Fruit fly (Drosophila melanogaster) whole organism, embryonic: ENCODE measurements around the gene CG13675.
A peak's percentile ranks its signal among the peaks of the same experiment; 100 is the strongest.

Experiments
- ATbp ChIP-seq: fragments of 200-800 bp; sonication (Bioruptor generic); optimal IDR thresholded peaks from 2 replicates; lab custom pipeline; 2017; ENCODE audit warnings: missing biosample characterization, mild to moderate bottlenecking, missing genetic modification characterization, missing genetic modification reagents
- C15 ChIP-seq: fragments of 200-800 bp; sonication (Bioruptor generic); IDR thresholded peaks from 3 replicates; pipeline ENCODE4 v1.3.6; 2022; ENCODE audit warnings: missing biosample characterization, missing genetic modification characterization
- CG10321 ChIP-seq: fragments of 200-800 bp; sonication (Bioruptor generic); IDR thresholded peaks from 2 replicates; pipeline ENCODE4 v1.3.6; 2022; ENCODE audit warnings: missing biosample characterization, missing genetic modification characterization
- CG11093 ChIP-seq: fragments of 200-800 bp; sonication (Bioruptor generic); IDR thresholded peaks from 3 replicates; pipeline ENCODE4 v1.3.6; 2022; ENCODE audit warnings: missing biosample characterization, missing genetic modification characterization
- CG13123 ChIP-seq: fragments of 200-800 bp; sonication (Bioruptor generic); optimal IDR thresholded peaks from 2 replicates; lab custom pipeline; 2016; ENCODE audit warnings: missing biosample characterization, missing genetic modification characterization
- CG18599 ChIP-seq: fragments of 200-800 bp; sonication (Bioruptor generic); optimal IDR thresholded peaks from 3 replicates; lab custom pipeline; 2017; ENCODE audit warnings: missing biosample characterization, missing genetic modification characterization, mild to moderate bottlenecking, moderate library complexity, missing genetic modification reagents
- CG31224 ChIP-seq: fragments of 200-800 bp; sonication (Bioruptor generic); IDR thresholded peaks from 2 replicates; pipeline ENCODE4 v1.3.6; 2022; ENCODE audit warnings: missing biosample characterization, missing genetic modification characterization
- CG31365 ChIP-seq: fragments of 200-800 bp; sonication (Bioruptor generic); optimal IDR thresholded peaks from 2 replicates; lab custom pipeline; 2018; ENCODE audit warnings: missing biosample characterization, mild to moderate bottlenecking, missing genetic modification characterization
- CG3407 ChIP-seq: fragments of 200-800 bp; sonication (Bioruptor generic); optimal IDR thresholded peaks from 2 replicates; lab custom pipeline; 2018; ENCODE audit warnings: missing biosample characterization, mild to moderate bottlenecking, missing genetic modification characterization
- CG3726 ChIP-seq: fragments of 200-800 bp; sonication (Bioruptor generic); IDR thresholded peaks from 3 replicates; pipeline ENCODE4, ENCODE4 v1.3.6; 2022; ENCODE audit warnings: missing biosample characterization, missing genetic modification characterization
- CG3995 ChIP-seq: fragments of 200-800 bp; sonication (Bioruptor generic); optimal IDR thresholded peaks from 3 replicates; lab custom pipeline; 2016; ENCODE audit warnings: missing biosample characterization, missing genetic modification characterization
- CG43689 ChIP-seq: fragments of 200-800 bp; sonication (Bioruptor generic); IDR thresholded peaks from 2 replicates; pipeline ENCODE4 v1.3.6; 2022; ENCODE audit warnings: missing biosample characterization, missing genetic modification characterization
- CG6272 ChIP-seq: fragments of 200-800 bp; sonication (Bioruptor generic); IDR thresholded peaks from 2 replicates; pipeline ENCODE4 v1.3.6; 2022; ENCODE audit warnings: missing biosample characterization, missing genetic modification characterization
- CG8290 ChIP-seq, 3 experiments: fragments of 200-800 bp; sonication (Bioruptor generic); optimal IDR thresholded peaks; 2 replicates each; lab custom pipeline; 2016 to 2019; ENCODE audit warnings: missing biosample characterization in 3 of 3, missing genetic modification characterization in 3 of 3, mild to moderate bottlenecking in 2 of 3, moderate library complexity in 1 of 3
- CG8765 ChIP-seq: fragments of 200-800 bp; sonication (Bioruptor generic); IDR thresholded peaks from 2 replicates; pipeline ENCODE4 v1.3.6; 2022; ENCODE audit warnings: missing biosample characterization, missing genetic modification characterization
- Gug ChIP-seq: fragments of 200-800 bp; sonication (Bioruptor generic); IDR thresholded peaks from 4 replicates; pipeline ENCODE4 v1.3.6; 2022; ENCODE audit warnings: missing biosample characterization, missing genetic modification characterization
- HHEX ChIP-seq: fragments of 200-800 bp; sonication (Bioruptor generic); optimal IDR thresholded peaks from 3 replicates; lab custom pipeline; 2017; ENCODE audit warnings: missing biosample characterization, mild to moderate bottlenecking, missing genetic modification characterization, missing genetic modification reagents
- HmgD ChIP-seq: fragments of 200-800 bp; sonication (Bioruptor generic); optimal IDR thresholded peaks from 3 replicates; lab custom pipeline; 2016; ENCODE audit warnings: missing biosample characterization, missing genetic modification characterization
- Lim3 ChIP-seq: fragments of 200-800 bp; sonication (Bioruptor generic); IDR thresholded peaks from 2 replicates; pipeline ENCODE4 v1.3.6; 2022; ENCODE audit warnings: missing biosample characterization, missing genetic modification characterization
- NC2β ChIP-seq: fragments of 200-800 bp; sonication (Bioruptor generic); optimal IDR thresholded peaks from 2 replicates; lab custom pipeline; 2016; ENCODE audit warnings: missing biosample characterization, missing genetic modification characterization
- al ChIP-seq: fragments of 200-800 bp; sonication (Bioruptor generic); IDR thresholded peaks from 2 replicates; pipeline ENCODE4 v1.3.6; 2022; ENCODE audit warnings: missing biosample characterization, missing genetic modification characterization
- az2 ChIP-seq: fragments of 200-800 bp; sonication (Bioruptor generic); optimal IDR thresholded peaks from 3 replicates; lab custom pipeline; 2016; ENCODE audit warnings: missing biosample characterization, missing genetic modification characterization
- cato ChIP-seq: fragments of 200-800 bp; sonication (Bioruptor generic); optimal IDR thresholded peaks from 2 replicates; lab custom pipeline; 2016; ENCODE audit warnings: missing biosample characterization, missing genetic modification characterization, borderline replicate concordance
- chif ChIP-seq, 2 experiments: fragments of 200-800 bp; sonication (Bioruptor generic); optimal IDR thresholded peaks; 3 replicates each; lab custom pipeline; 2016; ENCODE audit warnings: missing biosample characterization in 2 of 2, missing genetic modification characterization in 2 of 2
- dmrt99B ChIP-seq: fragments of 200-800 bp; sonication (Bioruptor generic); optimal IDR thresholded peaks from 2 replicates; lab custom pipeline; 2018; ENCODE audit warnings: missing biosample characterization, mild to moderate bottlenecking, missing genetic modification characterization, moderate library complexity
- fru ChIP-seq: fragments of >200 bp; optimal IDR thresholded peaks from 2 replicates; lab custom pipeline; 2017
- fu2 ChIP-seq: fragments of 200-800 bp; sonication (Bioruptor generic); optimal IDR thresholded peaks from 2 replicates; lab custom pipeline; 2016; ENCODE audit warnings: missing biosample characterization, missing genetic modification characterization
- gfzf ChIP-seq: fragments of 200-800 bp; sonication (Bioruptor generic); optimal IDR thresholded peaks from 2 replicates; lab custom pipeline; 2016; ENCODE audit warnings: missing biosample characterization, mild to moderate bottlenecking, missing genetic modification characterization, moderate library complexity
- hbn ChIP-seq: fragments of 200-800 bp; sonication (Bioruptor generic); IDR thresholded peaks from 2 replicates; pipeline ENCODE4 v1.3.6; 2022; ENCODE audit warnings: missing biosample characterization, missing genetic modification characterization; ENCODE audit not compliant: partially characterized antibody
- kni ChIP-seq: fragments of 200-800 bp; sonication (Bioruptor generic); optimal IDR thresholded peaks from 3 replicates; lab custom pipeline; 2017; ENCODE audit warnings: mild to moderate bottlenecking, missing biosample characterization, missing genetic modification reagents, missing genetic modification characterization
- nau ChIP-seq: fragments of 200-800 bp; sonication (Bioruptor generic); optimal IDR thresholded peaks from 3 replicates; lab custom pipeline; 2017; ENCODE audit warnings: missing biosample characterization, mild to moderate bottlenecking, missing genetic modification characterization, missing genetic modification reagents
- pho ChIP-seq: fragments of 200-800 bp; sonication (Bioruptor generic); optimal IDR thresholded peaks from 2 replicates; lab custom pipeline; 2016; ENCODE audit warnings: missing biosample characterization, missing genetic modification characterization
- pita ChIP-seq: fragments of 200-800 bp; sonication (Bioruptor generic); optimal IDR thresholded peaks from 2 replicates; lab custom pipeline; 2017; ENCODE audit warnings: missing biosample characterization, mild to moderate bottlenecking, missing genetic modification characterization
- repo ChIP-seq: fragments of 200-800 bp; sonication (Bioruptor generic); optimal IDR thresholded peaks from 2 replicates; lab custom pipeline; 2016; ENCODE audit warnings: missing biosample characterization, missing genetic modification characterization
- shn ChIP-seq: fragments of 200-800 bp; sonication (Bioruptor generic); optimal IDR thresholded peaks from 3 replicates; lab custom pipeline; 2016; ENCODE audit warnings: missing biosample characterization, missing genetic modification characterization
- sisA ChIP-seq: fragments of 200-800 bp; sonication (Bioruptor generic); IDR thresholded peaks from 2 replicates; pipeline ENCODE4 v1.3.6; 2022; ENCODE audit warnings: missing biosample characterization, missing genetic modification characterization
- sna ChIP-seq: fragments of 200-800 bp; sonication (Bioruptor generic); IDR thresholded peaks from 2 replicates; pipeline ENCODE4 v1.3.6; 2022; ENCODE audit warnings: missing biosample characterization, missing genetic modification characterization; ENCODE audit not compliant: partially characterized antibody
- so ChIP-seq: fragments of 200-800 bp; sonication (Bioruptor generic); IDR thresholded peaks from 3 replicates; pipeline ENCODE4 v1.3.6; 2022; ENCODE audit warnings: missing biosample characterization, missing genetic modification characterization
- stwl ChIP-seq: fragments of 200-800 bp; sonication (Bioruptor generic); optimal IDR thresholded peaks from 3 replicates; lab custom pipeline; 2018; ENCODE audit warnings: missing biosample characterization, mild to moderate bottlenecking, missing genetic modification characterization, moderate library complexity
- tup ChIP-seq: fragments of 200-800 bp; sonication (Bioruptor generic); optimal IDR thresholded peaks from 2 replicates; lab custom pipeline; 2016; ENCODE audit warnings: missing biosample characterization, mild to moderate bottlenecking, missing genetic modification characterization, moderate library complexity
- usp ChIP-seq: fragments of >200 bp; optimal IDR thresholded peaks from 2 replicates; lab custom pipeline; 2017; ENCODE audit warnings: missing biosample characterization, missing genetic modification characterization
- zen ChIP-seq: fragments of 200-800 bp; sonication (Bioruptor generic); optimal IDR thresholded peaks from 3 replicates; lab custom pipeline; 2018; ENCODE audit warnings: missing biosample characterization, mild to moderate bottlenecking, missing genetic modification characterization, moderate library complexity

Gene CG13675

DNA sequence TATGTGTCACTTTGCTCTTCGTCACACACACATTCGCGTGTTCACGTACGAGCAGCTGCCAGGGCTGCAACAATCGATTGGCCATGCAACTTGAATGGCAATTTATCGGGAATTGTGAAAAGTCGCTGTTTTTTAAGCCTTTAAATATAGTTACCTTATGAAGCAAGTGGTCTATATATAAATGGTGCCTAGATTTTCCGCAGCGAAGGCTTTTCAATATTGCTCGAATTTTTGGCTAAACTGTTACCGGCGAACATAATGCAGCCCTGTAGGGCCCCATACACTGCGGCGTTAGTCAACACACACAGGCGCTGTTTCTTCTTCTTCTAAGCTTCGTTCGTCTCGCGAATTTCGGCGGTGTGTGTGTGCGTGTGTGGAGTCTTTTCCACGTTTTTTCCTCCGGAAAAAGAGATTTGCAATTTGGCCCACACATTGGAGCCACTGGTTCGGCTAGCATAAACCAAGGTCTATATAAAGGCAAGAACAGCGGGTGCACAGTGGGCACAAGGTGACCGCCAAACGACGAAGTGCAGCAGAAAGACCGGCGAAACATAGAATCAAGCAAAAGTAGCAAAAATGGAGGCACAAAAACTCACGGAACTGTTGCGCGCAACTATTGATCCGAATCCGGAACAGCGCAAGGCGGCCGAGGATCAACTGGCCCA lies 49.3 kb downstream of the CG13675 start, which contains the start of the genes Arp3 and msk (continued):
- TF ChIP-seq pita (GFP tag; lab: Kevin White, UChicago) (no peak), az2 (GFP tag; lab: Kevin White, UChicago) (peak; percentile 82), dmrt99B (tag; lab: Kevin White, UChicago) (no peak), CG31224 (peak; percentile 58; the same call in 1 of the 2 replicates), CG13123 (peak; percentile 76), stwl (tag; lab: Kevin White, UChicago) (peak; percentile 75), CG43689 (no peak), CG31365 (tag; lab: Kevin White, UChicago) (peak; percentile 16), HHEX (GFP tag; lab: Kevin White, UChicago) (peak; percentile 74), CG10321 (no peak), sisA (GFP tag; lab: Robert Waterston, UW) (peak; percentile 84), CG11093 (GFP tag; lab: Robert Waterston, UW) (peak; percentile 73), so (no peak; the same call in 2 of the 3 replicates), repo (GFP tag; lab: Kevin White, UChicago) (peak; percentile 81), CG3726 (GFP tag; lab: Robert Waterston, UW) (no peak), gfzf (GFP tag; lab: Kevin White, UChicago) (peak; percentile 47), shn (GFP tag; lab: Kevin White, UChicago) (peak; percentile 94), C15 (GFP tag; lab: Robert Waterston, UW) (no peak), nau (no peak), ATbp (GFP tag; lab: Kevin White, UChicago) (no peak), CG6272 (GFP tag; lab: Robert Waterston, UW) (0 out of 2 replicates have a peak, but pooled peaks have one; percentile 54), fru (no peak), al (GFP tag; lab: Robert Waterston, UW) (peak; percentile 62), tup (GFP tag; lab: Kevin White, UChicago) (peak; percentile 78), usp (no peak), hbn (GFP tag; lab: Robert Waterston, UW) (no peak), CG8765 (GFP tag; lab: Robert Waterston, UW) (peak; percentile 47; the same call in 1 of the 2 replicates), CG8290 (GFP tag; optimal IDR thresholded peaks at IDR 0.05; lab: Kevin White, UChicago) (peak; percentile 90), CG8290 (tag; optimal IDR thresholded peaks at IDR 0.05; lab: Kevin White, UChicago) (peak in 1 of 2 experiments; percentile 68), CG3407 (GFP tag; lab: Kevin White, UChicago) (no peak), Lim3 (GFP tag; lab: Robert Waterston, UW) (no peak; the same call in 1 of the 2 replicates), pho (peak; percentile 92), chif (GFP tag; optimal IDR thresholded peaks at IDR 0.05; lab: Kevin White, UChicago) (peak; percentile 76 to 87), fu2 (GFP tag; lab: Kevin White, UChicago) (peak; percentile 92), NC2β (peak; percentile 88), CG3995 (GFP tag; lab: Kevin White, UChicago) (peak; percentile 99), Gug (GFP tag; lab: Robert Waterston, UW) (peak; percentile 86), cato (GFP tag; lab: Kevin White, UChicago) (peak; percentile 40), kni (GFP tag; lab: Kevin White, UChicago) (peak; percentile 75), sna (GFP tag; lab: Robert Waterston, UW) (0 out of 2 replicates have a peak, but pooled peaks have one; percentile 29), zen (tag; lab: Kevin White, UChicago) (peak; percentile 56), HmgD (GFP tag; lab: Kevin White, UChicago) (peak; percentile 97), CG18599 (GFP tag; lab: Kevin White, UChicago) (no peak)
